Worm (Caenorhabditis elegans): ENCODE results near the gene R02D5.10.

Gene R02D5.10

DNA sequence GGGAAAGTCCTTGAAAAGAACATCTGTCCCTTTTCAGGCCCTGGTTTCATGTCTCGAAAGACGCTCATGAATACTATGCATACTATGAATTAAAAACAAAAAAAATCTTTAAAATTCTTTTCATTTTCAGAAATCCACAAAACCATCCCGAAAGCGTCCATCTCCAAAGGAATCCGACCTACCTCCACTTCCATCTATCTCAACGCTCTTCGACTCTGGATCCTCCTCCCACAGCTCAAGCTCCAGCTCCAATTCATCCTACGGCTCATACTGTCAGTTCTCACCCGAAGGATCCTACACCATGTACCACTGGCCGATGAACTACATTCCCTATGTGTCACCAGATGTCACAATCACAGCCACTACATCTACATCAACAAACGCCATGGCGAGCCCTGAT is 26.5 kb downstream of the R02D5.10 start:
- TF ChIP-seq hlh-6 (tag; optimal IDR thresholded peaks at IDR 0.05) (no peak), sox-2 (GFP tag; IDR thresholded peaks at IDR 0.05) (no peak), pag-3 (tag; optimal IDR thresholded peaks at IDR 0.05; ENCODE audit: borderline replicate concordance) (no peak), unc-86 (tag; optimal IDR thresholded peaks at IDR 0.05) (no peak)

DNA sequence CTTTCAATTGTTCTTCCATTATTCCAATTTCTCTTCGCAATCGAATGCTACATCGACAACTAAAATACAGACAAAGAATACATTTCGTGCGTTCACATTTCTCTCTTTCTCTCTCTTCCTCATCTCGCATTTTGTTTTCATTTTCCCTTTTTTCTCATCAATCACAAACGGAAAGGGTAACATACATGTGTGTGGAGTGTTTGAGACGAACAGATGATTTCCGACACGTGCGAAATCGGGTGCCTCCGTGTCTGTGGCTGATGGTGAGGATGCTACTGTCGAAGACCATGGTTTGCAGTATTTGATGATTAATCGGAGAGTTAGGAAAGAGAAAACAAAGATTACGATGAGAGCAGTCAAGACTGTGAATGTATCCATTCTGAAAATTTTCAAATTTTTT is 28.7 kb downstream of the R02D5.10 start, which contains the start of gene R02D5.9:
Gene R02D5.9, minus strand, starts transcription at position 378 of the 400 bp plus-strand sequence.
- TF ChIP-seq nfya-1 (tag; optimal IDR thresholded peaks at IDR 0.05) (no peak), fkh-6 (tag; optimal IDR thresholded peaks at IDR 0.05) (no peak), ttx-3 (tag; optimal IDR thresholded peaks at IDR 0.05) (no peak), lim-6 (tag; optimal IDR thresholded peaks at IDR 0.05) (no peak), tbx-2 (tag; optimal IDR thresholded peaks at IDR 0.05) (no peak), ceh-6 (GFP tag; optimal IDR thresholded peaks at IDR 0.05) (no peak), hlh-13 (GFP tag; optimal IDR thresholded peaks at IDR 0.05) (no peak), pha-2 (tag; optimal IDR thresholded peaks at IDR 0.05) (no peak), ceh-45 (GFP tag; IDR thresholded peaks at IDR 0.05) (no peak), unc-42 (tag; optimal IDR thresholded peaks at IDR 0.05) (no peak), C08G9.2 (tag; optimal IDR thresholded peaks at IDR 0.05) (no peak), sox-4 (tag; optimal IDR thresholded peaks at IDR 0.05) (no peak), ceh-48 (tag; optimal IDR thresholded peaks at IDR 0.05) (no peak), eyg-1 (tag; optimal IDR thresholded peaks at IDR 0.05) (no peak), elt-4 (tag; optimal IDR thresholded peaks at IDR 0.05) (no peak), fkh-10 (GFP tag; optimal IDR thresholded peaks at IDR 0.05) (no peak), odd-2 (tag; optimal IDR thresholded peaks at IDR 0.05) (no peak), lin-11 (tag; optimal IDR thresholded peaks at IDR 0.05) (no peak), ceh-34 (tag; optimal IDR thresholded peaks at IDR 0.05) (no peak)

ce11 chrV:14518010-14518409 is 35.9 kb downstream of the R02D5.10 start, which contains the start of gene R02D5.6:
R02D5.6 (minus strand) TSS chrV:14518110.
- no peak for TF ChIP-seq unc-86 (tag; optimal IDR thresholded peaks at IDR 0.05)
- TF ChIP-seq ceh-22 (tag; optimal IDR thresholded peaks at IDR 0.05), result no peak
- no peak for TF ChIP-seq tbx-7 (tag; optimal IDR thresholded peaks at IDR 0.05)
- no peak for TF ChIP-seq hlh-6 (tag; optimal IDR thresholded peaks at IDR 0.05)
- no peak for TF ChIP-seq npax-4 (tag; optimal IDR thresholded peaks at IDR 0.05)
- TF ChIP-seq C38D4.7 (GFP tag; optimal IDR thresholded peaks at IDR 0.05), result no peak
- TF ChIP-seq zip-5 (tag; optimal IDR thresholded peaks at IDR 0.05), result no peak
- TF ChIP-seq Y22D7AL.16 (tag; optimal IDR thresholded peaks at IDR 0.05), result no peak
- no peak for TF ChIP-seq dmd-4 (tag; optimal IDR thresholded peaks at IDR 0.05; ENCODE audit: borderline replicate concordance)
- no peak for TF ChIP-seq sox-4 (tag; optimal IDR thresholded peaks at IDR 0.05)
- TF ChIP-seq elt-4 (tag; optimal IDR thresholded peaks at IDR 0.05), result no peak
- no peak for TF ChIP-seq lin-11 (tag; optimal IDR thresholded peaks at IDR 0.05)
- TF ChIP-seq fkh-10 (GFP tag; optimal IDR thresholded peaks at IDR 0.05), result no peak
- no peak for TF ChIP-seq ceh-24 (tag; optimal IDR thresholded peaks at IDR 0.05)
- no peak for TF ChIP-seq syd-9 (tag; optimal IDR thresholded peaks at IDR 0.05)
- no peak for TF ChIP-seq hlh-13 (GFP tag; optimal IDR thresholded peaks at IDR 0.05)
- no peak for TF ChIP-seq ceh-45 (GFP tag; IDR thresholded peaks at IDR 0.05)
- no peak for TF ChIP-seq pat-9 (tag; optimal IDR thresholded peaks at IDR 0.05)

- TF ChIP-seq T23F11.4 (GFP tag; optimal IDR thresholded peaks at IDR 0.05) (no peak), lin-11 (tag; optimal IDR thresholded peaks at IDR 0.05) (no peak), unc-42 (tag; optimal IDR thresholded peaks at IDR 0.05) (no peak), npax-4 (tag; optimal IDR thresholded peaks at IDR 0.05) (no peak), Y22D7AL.16 (tag; optimal IDR thresholded peaks at IDR 0.05) (no peak), nhr-232 (tag; optimal IDR thresholded peaks at IDR 0.05) (no peak), pros-1 (tag; optimal IDR thresholded peaks at IDR 0.05) (no peak), madf-2 (tag; optimal IDR thresholded peaks at IDR 0.05) (no peak), sdc-2 (tag; optimal IDR thresholded peaks at IDR 0.05) (no peak), pha-4 (tag; optimal IDR thresholded peaks at IDR 0.05) (no peak), unc-86 (tag; optimal IDR thresholded peaks at IDR 0.05) (no peak), ceh-22 (tag; optimal IDR thresholded peaks at IDR 0.05) (no peak), unc-55 (GFP tag; optimal IDR thresholded peaks at IDR 0.05) (no peak), pax-1 (tag; optimal IDR thresholded peaks at IDR 0.05) (no peak), C08G9.2 (tag; optimal IDR thresholded peaks at IDR 0.05) (no peak), ceh-45 (GFP tag; IDR thresholded peaks at IDR 0.05) (no peak)
Measured at ce11 chrV:14519268-14519667, 37.2 kb downstream of the R02D5.10 start, which contains the start of gene R02D5.8. R02D5.8 (minus strand) TSS chrV:14519368.

Data from whole organism, late embryonic.